Worm (Caenorhabditis elegans): ENCODE measurements around the gene nhr-88.
"Not testable (repeated sequence)": the region's sequence is repeated elsewhere in the genome, so short reads cannot be mapped to it uniquely, and the experiment has no call there.

The nhr-88 gene

DNA sequence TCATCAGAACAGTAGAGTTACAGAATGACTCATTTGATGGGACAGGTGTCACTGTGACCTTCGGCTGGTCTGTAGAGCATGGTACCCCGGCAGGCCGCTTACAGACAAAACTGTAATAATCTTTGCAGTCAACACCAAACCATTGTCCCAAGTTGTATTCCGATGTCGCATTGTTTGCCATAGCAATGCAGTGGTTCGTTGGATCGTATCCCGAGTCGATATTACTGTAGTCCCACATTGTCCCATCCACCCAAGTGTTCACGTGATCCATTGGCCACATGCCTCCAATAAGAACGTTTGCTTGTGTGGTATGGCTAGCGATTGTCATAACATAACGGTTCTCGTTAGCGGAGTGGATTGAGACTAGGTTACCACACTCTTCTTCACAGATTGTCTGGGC, 44.5 kb downstream of the nhr-88 start:
- TF ChIP-seq ZK546.5 (tag; optimal IDR thresholded peaks at IDR 0.05) (no peak), dmd-4 (tag; optimal IDR thresholded peaks at IDR 0.05) (no peak), sma-3 (GFP tag; optimal IDR thresholded peaks at IDR 0.05) (no peak), unc-55 (GFP tag; optimal IDR thresholded peaks at IDR 0.05) (no peak), ztf-4 (tag; optimal IDR thresholded peaks at IDR 0.05) (no peak), lin-13 (GFP tag; optimal IDR thresholded peaks at IDR 0.05) (no peak)

DNA sequence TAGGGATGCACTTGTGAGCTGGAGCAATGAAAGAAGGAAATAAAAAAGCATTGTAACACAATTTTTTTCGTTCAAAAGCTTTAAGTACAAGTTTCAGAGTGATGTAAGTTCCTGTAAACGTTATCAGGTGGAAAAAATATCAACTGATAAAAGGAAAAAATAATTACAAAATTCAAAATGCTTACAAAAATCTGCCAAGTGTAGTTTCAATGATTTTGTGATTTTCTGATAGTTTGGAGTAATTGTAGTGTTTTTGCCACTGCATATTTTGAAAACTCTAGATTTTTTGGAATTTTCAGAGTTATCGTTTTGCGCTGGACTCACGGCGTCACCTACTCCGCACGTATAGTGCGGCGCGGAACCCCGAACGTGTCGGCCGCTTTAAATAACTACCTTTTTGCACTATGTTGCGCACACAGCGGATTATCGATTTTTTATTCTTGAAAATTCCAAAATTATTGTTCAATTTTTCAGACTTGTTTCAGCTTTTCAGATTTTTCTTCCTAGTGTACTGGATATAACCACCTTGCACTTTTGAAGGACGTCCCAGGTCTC, 47.0 kb downstream of the nhr-88 start, which contains the start of gene clec-2:
Gene clec-2, minus strand, starts transcription at position 51 of the 555 bp plus-strand sequence.
- no peak for TF ChIP-seq mbf-1 (tag; optimal IDR thresholded peaks at IDR 0.05)
- no peak for TF ChIP-seq elt-3 (tag; optimal IDR thresholded peaks at IDR 0.05)
- no peak for TF ChIP-seq ZK546.5 (tag; optimal IDR thresholded peaks at IDR 0.05)
- no peak for TF ChIP-seq elt-1 (tag; optimal IDR thresholded peaks at IDR 0.05)
- TF ChIP-seq crh-2 (tag; optimal IDR thresholded peaks at IDR 0.05): no peak
- TF ChIP-seq mdl-1 (tag; optimal IDR thresholded peaks at IDR 0.05): no peak
- no peak for TF ChIP-seq ztf-1 (GFP tag; conservative IDR thresholded peaks at IDR 0.05)
- no peak for TF ChIP-seq gmeb-1 (tag; optimal IDR thresholded peaks at IDR 0.05)
- no peak for TF ChIP-seq unc-39 (tag; optimal IDR thresholded peaks at IDR 0.05)
- no peak for TF ChIP-seq nhr-12 (tag; optimal IDR thresholded peaks at IDR 0.05)

DNA sequence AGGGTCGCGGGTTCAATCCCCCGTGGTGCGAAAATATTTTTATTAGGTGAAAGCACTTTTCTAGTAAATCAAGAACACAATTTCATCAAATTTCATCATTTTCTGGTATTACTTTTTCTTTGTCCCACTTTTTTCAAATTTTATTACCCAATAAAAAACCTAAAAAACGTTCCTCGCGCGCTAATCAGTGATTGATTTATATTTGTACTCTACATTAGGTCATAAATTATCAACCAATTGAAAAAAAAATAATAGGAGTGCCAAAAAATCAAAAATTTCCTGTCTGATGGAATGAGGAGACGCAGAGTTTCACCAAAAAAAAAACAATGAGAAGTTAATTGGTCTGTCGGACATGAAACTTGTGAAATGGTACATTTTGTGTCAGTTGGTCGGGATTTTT, 48.2 kb downstream of the nhr-88 start:
- TF ChIP-seq zag-1 (tag; optimal IDR thresholded peaks at IDR 0.05) (no peak), skn-1 (tag; optimal IDR thresholded peaks at IDR 0.05) (no peak), nhr-12 (tag; optimal IDR thresholded peaks at IDR 0.05) (no peak), nhr-25 (tag; optimal IDR thresholded peaks at IDR 0.05) (no peak), nhr-237 (tag; optimal IDR thresholded peaks at IDR 0.05) (no peak), nhr-129 (tag; optimal IDR thresholded peaks at IDR 0.05) (no peak), unc-39 (tag; optimal IDR thresholded peaks at IDR 0.05) (no peak), nhr-23 (tag; optimal IDR thresholded peaks at IDR 0.05) (no peak), ZK546.5 (tag; optimal IDR thresholded peaks at IDR 0.05) (no peak), C34F6.9 (tag; optimal IDR thresholded peaks at IDR 0.05) (no peak), nhr-6 (tag; optimal IDR thresholded peaks at IDR 0.05) (no peak)

DNA sequence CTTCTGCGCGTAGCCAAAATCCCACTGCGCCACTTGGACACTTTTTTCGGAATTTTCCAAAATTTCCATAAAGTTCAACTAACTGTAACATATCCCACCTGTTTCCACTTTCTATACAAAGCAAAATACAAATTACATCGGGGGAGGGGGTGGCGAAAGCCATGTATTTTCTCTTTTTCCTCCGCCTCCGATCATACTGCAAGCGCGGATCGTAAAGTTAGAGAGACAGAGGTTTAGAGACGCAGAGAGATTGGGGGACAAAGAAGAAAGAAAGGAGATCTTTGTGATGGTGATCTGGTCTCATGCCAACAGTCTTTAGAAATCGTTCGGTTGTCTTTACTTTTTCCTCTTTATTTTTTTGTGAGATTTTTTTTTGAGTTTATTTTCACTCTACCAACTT, 51.8 kb downstream of the nhr-88 start:
- TF ChIP-seq ZK546.5 (tag; optimal IDR thresholded peaks at IDR 0.05) (no peak), lin-39 (tag; optimal IDR thresholded peaks at IDR 0.05) (no peak), nhr-25 (tag; optimal IDR thresholded peaks at IDR 0.05) (peak; percentile 17), sma-3 (GFP tag; optimal IDR thresholded peaks at IDR 0.05) (no peak), ztf-1 (GFP tag; conservative IDR thresholded peaks at IDR 0.05) (no peak), nhr-129 (tag; optimal IDR thresholded peaks at IDR 0.05) (no peak), nhr-237 (tag; optimal IDR thresholded peaks at IDR 0.05) (no peak), blmp-1 (tag; optimal IDR thresholded peaks at IDR 0.05; ENCODE audit: insufficient read depth) (peak; percentile 6), lsy-2 (tag; optimal IDR thresholded peaks at IDR 0.05) (no peak), mdl-1 (tag; optimal IDR thresholded peaks at IDR 0.05) (no peak), elt-3 (tag; optimal IDR thresholded peaks at IDR 0.05) (no peak), Y55F3AM.14 (GFP tag; optimal IDR thresholded peaks at IDR 0.05) (no peak), unc-62 (GFP tag; optimal IDR thresholded peaks at IDR 0.05) (no peak)

- TF ChIP-seq gmeb-1 (tag; optimal IDR thresholded peaks at IDR 0.05) (no peak), blmp-1 (tag; optimal IDR thresholded peaks at IDR 0.05; ENCODE audit: insufficient read depth) (peak; percentile 65), unc-62 (GFP tag; optimal IDR thresholded peaks at IDR 0.05) (no peak), lsy-2 (tag; optimal IDR thresholded peaks at IDR 0.05) (no peak)
Observed at ce11 chrII:3030416-3030815, 54.0 kb downstream of the nhr-88 start.

DNA sequence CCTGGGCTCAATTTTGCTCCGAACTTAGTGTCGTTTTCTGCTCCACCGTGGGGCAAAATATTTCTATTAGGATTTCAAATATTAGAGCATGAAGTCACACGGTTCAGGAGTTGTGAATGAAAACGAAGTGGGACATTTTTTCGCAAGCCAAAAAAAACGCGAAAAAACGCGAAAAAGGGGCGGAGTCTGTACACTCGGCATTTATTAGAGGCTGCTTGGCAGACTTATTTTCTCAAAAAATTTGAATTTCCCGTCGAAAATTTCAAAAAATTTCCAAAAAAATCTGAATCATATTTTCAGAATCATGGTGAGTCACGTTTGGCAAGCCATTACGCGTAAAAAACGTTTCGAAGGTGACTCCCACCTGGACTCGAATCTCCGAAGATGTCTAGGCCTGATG, 56.0 kb downstream of the nhr-88 start, which contains the start of gene B0454.6:
Gene B0454.6, plus strand, starts transcription at position 301 of the 400 bp plus-strand sequence.
- TF ChIP-seq elt-3, mab-5, crh-2 (tag; optimal IDR thresholded peaks at IDR 0.05): not testable (repeated sequence)

ce11 chrII:3034914-3035313, 58.5 kb downstream of the nhr-88 start:
- no peak for TF ChIP-seq nhr-21 (tag; optimal IDR thresholded peaks at IDR 0.05)

Data from whole organism, L2 larva.